Fruit fly (Drosophila melanogaster): Measurements from ENCODE around the gene Gal.

DNA sequence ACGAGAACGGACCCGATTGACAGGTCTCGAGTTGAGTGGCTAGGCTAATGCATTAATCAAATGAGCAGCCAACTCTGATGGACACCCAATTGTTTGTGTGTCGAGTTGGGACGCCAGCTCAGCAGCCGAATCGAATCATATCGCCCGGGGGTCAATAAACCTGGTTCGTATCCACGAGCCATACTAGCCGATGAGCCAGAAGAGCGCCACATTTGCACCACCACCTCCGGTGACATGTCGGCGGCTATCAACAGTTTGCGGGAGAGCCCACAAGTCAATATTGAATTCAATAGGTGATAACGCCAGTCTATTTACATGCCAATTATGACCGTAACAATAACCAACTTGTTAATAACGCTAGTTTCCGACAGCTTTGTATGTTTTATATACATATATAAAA, 32.5 kb downstream of the Gal start:
- TF ChIP-seq Sp1 (GFP tag; optimal IDR thresholded peaks at IDR 0.05) (no peak), OdsH (GFP tag; optimal IDR thresholded peaks at IDR 0.05) (peak; percentile 23), Dif (GFP tag; optimal IDR thresholded peaks at IDR 0.05; ENCODE audit: partially characterized antibody) (no peak), Hr78 (GFP tag; optimal IDR thresholded peaks at IDR 0.05) (no peak), psq (GFP tag; optimal IDR thresholded peaks at IDR 0.05) (no peak), sage (GFP tag; optimal IDR thresholded peaks at IDR 0.05) (no peak), GATAd (GFP tag; optimal IDR thresholded peaks at IDR 0.05) (no peak), usp (GFP tag; optimal IDR thresholded peaks at IDR 0.05) (no peak), dsf (GFP tag; optimal IDR thresholded peaks at IDR 0.05; ENCODE audit: borderline replicate concordance) (no peak), ey (GFP tag; optimal IDR thresholded peaks at IDR 0.05) (no peak), Dfd (GFP tag; optimal IDR thresholded peaks at IDR 0.05) (no peak)
